Fruit fly (Drosophila melanogaster): ENCODE measurements around the gene CG5860.

CG5860 gene

DNA sequence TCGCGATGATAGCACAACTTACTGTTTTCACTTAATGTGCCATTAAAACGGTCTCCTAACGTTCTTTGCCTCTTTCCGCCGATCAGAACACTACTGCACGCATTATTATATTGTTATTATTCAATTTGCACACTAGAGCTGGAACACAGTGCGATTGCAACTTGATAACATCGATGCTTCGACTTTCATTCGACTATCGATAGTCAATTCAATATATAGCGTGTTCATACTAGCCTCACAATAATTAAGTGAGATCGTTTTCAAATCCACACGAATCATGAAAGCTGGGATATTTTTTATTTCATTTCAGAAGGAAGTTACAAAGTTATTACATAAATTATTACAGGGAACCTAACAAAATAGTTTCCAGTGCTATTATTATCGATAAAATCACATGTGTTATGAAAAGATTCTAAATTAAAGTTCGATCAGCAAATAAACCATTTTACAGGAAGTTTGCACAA is 8.1 kb upstream of the CG5860 start (continued):
- TF ChIP-seq CG7963 (GFP tag; IDR thresholded peaks at IDR 0.05; ENCODE audit: partially characterized antibody): peak; percentile 73; the same call in 2 of the 3 replicates
- TF ChIP-seq CG17612 (GFP tag; IDR thresholded peaks at IDR 0.05): no peak
- peak; percentile 45 for TF ChIP-seq Ets97D (GFP tag; optimal IDR thresholded peaks at IDR 0.05)
- peak; percentile 44 for TF ChIP-seq B-H1 (GFP tag; IDR thresholded peaks at IDR 0.05)
- TF ChIP-seq mam (GFP tag; optimal IDR thresholded peaks at IDR 0.05): peak; percentile 78
- TF ChIP-seq CG18476 (GFP tag; optimal IDR thresholded peaks at IDR 0.05): peak; percentile 23
- TF ChIP-seq chif (GFP tag; optimal IDR thresholded peaks at IDR 0.05): peak in 1 of 2 experiments; percentile 43
- 0 out of 2 replicates have a peak, but pooled peaks have one; percentile 29 for TF ChIP-seq E2f1 (GFP tag; IDR thresholded peaks at IDR 0.05)
- no peak for TF ChIP-seq CG11398 (GFP tag; optimal IDR thresholded peaks at IDR 0.05)
- TF ChIP-seq scrt (GFP tag; optimal IDR thresholded peaks at IDR 0.05): peak; percentile 28
- no peak for TF ChIP-seq Doc2 (GFP tag; IDR thresholded peaks at IDR 0.05)
- TF ChIP-seq CG10431 (GFP tag; optimal IDR thresholded peaks at IDR 0.05): no peak
- no peak for TF ChIP-seq CG17568 (GFP tag; optimal IDR thresholded peaks at IDR 0.05)
- peak; percentile 86 for TF ChIP-seq CG13287 (GFP tag; IDR thresholded peaks at IDR 0.05; ENCODE audit: partially characterized antibody)
- no peak for TF ChIP-seq tap (tag; optimal IDR thresholded peaks at IDR 0.05)
- peak; percentile 68 for TF ChIP-seq PHDP (tag; optimal IDR thresholded peaks at IDR 0.05)
- peak; percentile 77; the same call in 1 of the 3 replicates for TF ChIP-seq CG34224 (GFP tag; IDR thresholded peaks at IDR 0.05; ENCODE audit: partially characterized antibody)
- peak; percentile 80 for TF ChIP-seq vvl (GFP tag; IDR thresholded peaks at IDR 0.05)
- TF ChIP-seq Oli (tag; optimal IDR thresholded peaks at IDR 0.05): peak; percentile 55
- TF ChIP-seq CG8478 (optimal IDR thresholded peaks at IDR 0.05): no peak
- TF ChIP-seq CG1602 (GFP tag; optimal IDR thresholded peaks at IDR 0.05): peak; percentile 22
- peak; percentile 76 for TF ChIP-seq hb (GFP tag; IDR thresholded peaks at IDR 0.05; ENCODE audit: partially characterized antibody)
- TF ChIP-seq Eip74EF (GFP tag; optimal IDR thresholded peaks at IDR 0.05): no peak
- no peak for TF ChIP-seq CG14965 (GFP tag; optimal IDR thresholded peaks at IDR 0.05; ENCODE audit: borderline replicate concordance)
- peak; percentile 79 for TF ChIP-seq inv (GFP tag; IDR thresholded peaks at IDR 0.05; ENCODE audit: partially characterized antibody)
- TF ChIP-seq sim (GFP tag; IDR thresholded peaks at IDR 0.05): no peak
- TF ChIP-seq btn (GFP tag; optimal IDR thresholded peaks at IDR 0.05): no peak
- TF ChIP-seq CG13123 (GFP tag; optimal IDR thresholded peaks at IDR 0.05): no peak
- TF ChIP-seq CG1603 (tag; optimal IDR thresholded peaks at IDR 0.05): peak; percentile 81
- peak; percentile 3 for TF ChIP-seq lbe (GFP tag; optimal IDR thresholded peaks at IDR 0.05)
- TF ChIP-seq CG17359 (tag; optimal IDR thresholded peaks at IDR 0.05): no peak
- TF ChIP-seq abd-A (tag; optimal IDR thresholded peaks at IDR 0.05): peak; percentile 54
- TF ChIP-seq caup (GFP tag; optimal IDR thresholded peaks at IDR 0.05; ENCODE audit: severe bottlenecking): peak; percentile 11
- TF ChIP-seq Ada2b (GFP tag; IDR thresholded peaks at IDR 0.05): peak; percentile 51; the same call in 1 of the 2 replicates
- TF ChIP-seq CG9817 (tag; optimal IDR thresholded peaks at IDR 0.05): peak; percentile 54
- TF ChIP-seq twi (tag; optimal IDR thresholded peaks at IDR 0.05): peak; percentile 11
- no peak for TF ChIP-seq CG3838 (GFP tag; optimal IDR thresholded peaks at IDR 0.05)
- peak; percentile 15 for TF ChIP-seq CG18619 (GFP tag; optimal IDR thresholded peaks at IDR 0.05)
- TF ChIP-seq CG3407 (GFP tag; optimal IDR thresholded peaks at IDR 0.05): no peak
- peak; percentile 94 for TF ChIP-seq CG7357 (GFP tag; IDR thresholded peaks at IDR 0.05)
- TF ChIP-seq Sin3A (optimal IDR thresholded peaks at IDR 0.05): no peak
- TF ChIP-seq CkIIα-i1 (GFP tag; IDR thresholded peaks at IDR 0.05): no peak
- TF ChIP-seq CG2678 (tag; optimal IDR thresholded peaks at IDR 0.05): peak; percentile 59
- peak; percentile 48 for TF ChIP-seq chn (GFP tag; optimal IDR thresholded peaks at IDR 0.05)
- TF ChIP-seq tio (GFP tag; optimal IDR thresholded peaks at IDR 0.05): peak; percentile 27
- TF ChIP-seq CG3847 (GFP tag; IDR thresholded peaks at IDR 0.05): peak; percentile 40
- peak; percentile 41 for TF ChIP-seq Fer1 (GFP tag; optimal IDR thresholded peaks at IDR 0.05)
- TF ChIP-seq CG5953 (GFP tag; IDR thresholded peaks at IDR 0.05): no peak
- no peak for TF ChIP-seq eve (GFP tag; optimal IDR thresholded peaks at IDR 0.05)
- no peak for TF ChIP-seq CG10147 (GFP tag; optimal IDR thresholded peaks at IDR 0.05)

Measured in whole organism, embryonic.